Fruit fly (Drosophila melanogaster) Kc167 (cell line): Measurements from ENCODE around the gene CG13690.
"Not testable (repeated sequence)": the region's sequence is repeated elsewhere in the genome, so short reads cannot be mapped to it uniquely, and the experiment has no call there.

Experiments used
- Myc ChIP-seq: fragments of >200 bp; optimal IDR thresholded peaks from 2 replicates; lab custom pipeline; 2017; ENCODE audit warnings: missing external identifiers
- Sin3A ChIP-seq: fragments of >200 bp; optimal IDR thresholded peaks from 2 replicates; lab custom pipeline; 2018; ENCODE audit warnings: missing external identifiers
- h ChIP-seq: fragments of >200 bp; optimal IDR thresholded peaks from 3 replicates; lab custom pipeline; 2018; ENCODE audit warnings: missing external identifiers
- insv ChIP-seq: fragments of >200 bp; optimal IDR thresholded peaks from 3 replicates; lab custom pipeline; 2018; ENCODE audit warnings: missing external identifiers
- psq ChIP-seq: fragments of >200 bp; optimal IDR thresholded peaks from 2 replicates; lab custom pipeline; 2017; ENCODE audit warnings: missing external identifiers
- ttk ChIP-seq: sonication (Bioruptor generic); optimal IDR thresholded peaks from 2 replicates; lab custom pipeline; 2017; ENCODE audit warnings: missing external identifiers

The CG13690 gene

DNA sequence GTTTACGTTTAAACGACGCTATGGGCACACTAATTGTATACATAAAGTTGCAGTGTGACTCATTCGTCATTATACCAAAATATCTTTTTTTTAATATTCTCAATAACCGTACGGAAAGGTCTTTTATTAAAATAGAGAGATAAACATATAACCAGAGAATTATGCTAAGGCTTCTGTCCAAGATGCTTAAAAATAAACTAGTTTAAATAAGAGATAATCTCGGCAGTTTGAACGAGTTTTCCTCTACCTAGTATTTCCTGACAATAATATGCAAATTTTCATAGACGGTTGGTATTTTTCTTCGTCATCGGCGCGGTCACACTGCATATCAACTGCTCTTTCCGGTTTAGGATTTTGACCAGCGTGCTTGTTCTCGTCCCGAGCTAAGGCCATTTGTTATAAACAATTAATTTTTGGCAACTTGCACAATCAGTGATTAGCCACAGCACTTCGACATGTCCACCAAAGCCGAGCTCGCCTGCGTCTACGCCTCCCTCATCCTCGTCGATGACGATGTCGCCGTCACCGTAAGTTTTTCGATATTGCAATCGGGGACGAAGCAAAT is at the start of gene CG13690, which contains the start of gene RpLP1:
CG13690 (minus strand) TSS at position 33 of the 565 bp plus-strand sequence.
RpLP1 (plus strand) TSS at position 333 of the 565 bp plus-strand sequence.
- TF ChIP-seq Myc (lab: Kevin White, UChicago), result no peak
- no peak for TF ChIP-seq psq (lab: Kevin White, UChicago)
- no peak for TF ChIP-seq h (lab: Kevin White, UChicago)
- no peak for TF ChIP-seq Sin3A (lab: Kevin White, UChicago)
- TF ChIP-seq insv (lab: Kevin White, UChicago), result no peak
- no peak for TF ChIP-seq ttk

- TF ChIP-seq Sin3A (lab: Kevin White, UChicago), result no peak
- no peak for TF ChIP-seq h (lab: Kevin White, UChicago)
- TF ChIP-seq Myc (lab: Kevin White, UChicago), result no peak
- TF ChIP-seq psq (lab: Kevin White, UChicago), result no peak
- TF ChIP-seq ttk, result no peak
- TF ChIP-seq insv (lab: Kevin White, UChicago), result no peak
Observed at dm6 chr2L:468745-469358, 49.4 kb upstream of the CG13690 start.

DNA sequence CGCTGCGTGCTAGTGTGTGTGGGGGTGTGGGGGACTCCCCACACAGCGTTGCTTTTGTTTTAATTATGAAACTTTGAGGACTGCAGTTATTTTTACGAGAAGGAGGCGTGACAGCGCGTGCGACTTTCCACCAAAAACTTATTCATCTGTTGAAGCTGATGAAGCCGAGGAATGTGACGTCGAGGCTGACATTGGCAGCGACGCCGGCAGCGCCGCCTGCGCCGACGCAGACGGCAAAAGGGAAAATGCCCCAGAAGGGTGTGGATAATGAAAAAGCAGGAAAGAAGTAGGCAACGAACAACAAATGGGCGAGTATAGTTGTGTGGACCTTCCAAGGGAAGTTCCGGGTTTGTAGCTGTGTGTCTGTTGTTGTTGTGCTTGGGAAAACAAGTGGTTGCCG is 48.2 kb upstream of the CG13690 start:
- TF ChIP-seq psq (lab: Kevin White, UChicago), result no peak
- no peak for TF ChIP-seq ttk
- TF ChIP-seq h (lab: Kevin White, UChicago), result no peak
- no peak for TF ChIP-seq Myc (lab: Kevin White, UChicago)
- TF ChIP-seq insv (lab: Kevin White, UChicago), result no peak
- no peak for TF ChIP-seq Sin3A (lab: Kevin White, UChicago)

DNA sequence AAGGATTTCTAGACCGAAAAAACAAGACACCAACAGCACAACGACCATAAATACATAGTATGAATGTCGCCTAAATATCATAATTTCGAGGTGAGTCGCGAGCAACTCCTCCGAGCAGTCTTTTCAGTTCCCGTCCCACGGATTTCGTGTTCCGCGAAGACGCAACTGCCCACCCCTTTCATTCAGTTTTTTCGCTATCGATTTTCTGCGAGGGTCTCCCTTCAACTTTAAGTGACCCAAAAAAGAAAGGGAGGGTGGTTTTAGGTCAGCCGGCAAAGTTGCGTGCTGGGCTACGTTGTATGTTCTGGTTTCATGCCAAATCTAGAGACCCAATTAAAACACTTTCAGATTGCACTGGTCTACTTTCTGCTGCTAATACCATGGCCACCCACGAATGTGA is 36.3 kb upstream of the CG13690 start:
- TF ChIP-seq h (lab: Kevin White, UChicago) (no peak), Sin3A (lab: Kevin White, UChicago) (no peak), insv (lab: Kevin White, UChicago) (no peak), ttk (no peak), Myc (lab: Kevin White, UChicago) (no peak), psq (lab: Kevin White, UChicago) (no peak)

DNA sequence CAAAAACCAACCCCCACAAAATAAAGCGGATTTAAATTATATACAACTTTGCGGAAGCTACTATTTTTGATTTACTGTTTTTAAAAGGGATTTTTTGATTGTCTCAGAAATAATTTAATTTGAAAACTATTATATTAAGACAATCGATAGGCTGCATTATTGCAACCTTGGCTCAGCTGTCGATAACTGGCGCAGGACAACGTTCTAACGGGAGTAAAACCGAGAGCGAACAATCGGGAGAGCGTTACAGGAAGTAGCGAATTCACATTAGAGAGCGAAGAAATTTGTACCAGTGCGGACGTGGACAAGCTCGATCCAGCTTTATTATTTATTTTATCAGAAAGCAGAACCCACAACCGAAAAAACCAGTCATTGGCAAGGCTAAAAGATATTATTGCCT is 35.8 kb upstream of the CG13690 start, which contains the start of gene CG4133:
CG4133 (plus strand) TSS at position 258 of the 400 bp plus-strand sequence.
- not testable (repeated sequence) for TF ChIP-seq ttk; insv (lab: Kevin White, UChicago); psq (lab: Kevin White, UChicago)

DNA sequence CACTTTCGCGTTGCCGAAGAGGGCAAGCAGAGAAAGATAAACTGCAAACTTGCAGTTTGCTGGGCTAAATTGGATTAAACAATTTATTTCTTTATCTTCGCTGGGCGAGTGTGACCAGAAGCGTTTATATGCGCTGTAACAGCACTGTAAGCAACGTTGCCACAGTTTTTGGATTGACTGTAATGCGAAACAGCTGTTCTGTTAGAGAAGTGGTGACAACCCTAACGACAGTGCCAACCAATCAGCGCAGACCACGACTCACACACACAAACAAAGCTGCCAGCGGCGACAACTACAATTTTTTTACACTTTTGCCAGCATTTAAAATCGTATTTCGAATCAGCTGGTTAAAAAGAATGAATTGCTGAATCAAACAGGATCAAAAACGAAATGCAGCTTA is 33.4 kb upstream of the CG13690 start, which contains the start of the genes crq and shv:
crq (minus strand) TSS at position 153 of the 400 bp plus-strand sequence.
shv (plus strand) TSS at position 237 of the 400 bp plus-strand sequence.
- TF ChIP-seq h (lab: Kevin White, UChicago), result no peak
- TF ChIP-seq psq (lab: Kevin White, UChicago), result no peak
- TF ChIP-seq ttk, result no peak
- no peak for TF ChIP-seq Myc (lab: Kevin White, UChicago)
- no peak for TF ChIP-seq Sin3A (lab: Kevin White, UChicago)

- no peak for TF ChIP-seq insv (lab: Kevin White, UChicago)
- TF ChIP-seq ttk, result no peak
- no peak for TF ChIP-seq Myc (lab: Kevin White, UChicago)
- TF ChIP-seq psq (lab: Kevin White, UChicago), result no peak
- TF ChIP-seq Sin3A (lab: Kevin White, UChicago), result no peak
- TF ChIP-seq h (lab: Kevin White, UChicago), result no peak
Observed at dm6 chr2L:451705-452472, 32.4 kb upstream of the CG13690 start.

DNA sequence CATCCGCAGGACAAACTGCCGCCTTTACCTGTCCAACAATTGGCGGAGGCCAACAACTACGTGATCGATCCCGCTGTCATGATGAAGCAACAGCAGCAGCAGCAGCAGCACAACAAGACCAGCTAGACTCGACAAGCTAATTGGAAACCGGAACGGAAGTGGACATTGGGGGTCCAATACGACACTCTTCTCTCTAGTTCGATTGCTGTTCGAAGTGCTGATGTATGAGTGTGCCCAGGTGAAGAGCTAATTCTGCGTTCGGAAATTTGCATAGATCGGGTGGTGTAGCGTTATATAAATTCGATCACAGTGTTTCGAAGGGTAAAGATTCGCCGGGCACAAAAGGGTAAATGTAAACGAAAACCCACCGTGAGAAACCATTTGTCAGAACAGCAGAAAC is 27.7 kb upstream of the CG13690 start:
- TF ChIP-seq ttk, result no peak
- TF ChIP-seq psq (lab: Kevin White, UChicago), result no peak
- TF ChIP-seq insv (lab: Kevin White, UChicago), result no peak
- TF ChIP-seq Myc (lab: Kevin White, UChicago), result no peak
- TF ChIP-seq h (lab: Kevin White, UChicago), result no peak
- TF ChIP-seq Sin3A (lab: Kevin White, UChicago), result no peak

DNA sequence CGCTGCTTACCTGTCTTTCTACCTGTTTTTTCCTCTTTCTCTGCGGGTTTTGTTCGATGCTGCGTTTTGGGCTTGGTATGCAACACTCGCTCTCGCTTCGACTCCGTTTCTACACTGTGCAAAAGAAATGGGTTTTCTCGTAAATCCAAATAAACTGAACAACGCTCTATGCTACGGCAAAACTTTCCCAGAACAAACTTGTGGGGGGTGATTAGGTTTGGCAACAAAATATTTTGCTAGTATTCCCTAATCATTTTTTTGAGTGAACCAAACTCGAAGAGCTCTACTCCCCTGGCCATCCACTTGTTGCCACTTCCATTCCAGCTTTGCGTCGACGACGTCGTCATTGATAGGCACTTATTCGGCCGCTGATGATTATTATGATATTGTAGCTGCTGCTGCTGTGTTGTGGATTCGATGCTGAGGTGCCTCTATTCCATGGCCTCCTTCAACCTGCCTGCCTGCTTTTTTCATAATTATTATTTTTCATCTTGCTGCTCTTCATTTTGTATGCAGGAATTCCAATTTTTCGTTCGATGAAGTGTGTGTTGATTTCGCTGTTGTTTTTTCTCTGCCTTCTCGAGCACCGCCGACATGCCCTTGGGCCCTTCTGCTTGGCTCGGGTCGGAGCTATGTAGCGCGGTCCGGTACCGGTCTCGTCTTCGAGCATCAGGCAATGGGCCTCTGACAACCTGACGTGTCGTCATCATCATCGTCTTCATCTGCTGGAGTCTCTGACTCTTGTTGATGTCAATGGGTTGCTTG is 22.7 kb upstream of the CG13690 start:
- TF ChIP-seq insv (lab: Kevin White, UChicago), result no peak
- TF ChIP-seq Myc (lab: Kevin White, UChicago), result no peak

DNA sequence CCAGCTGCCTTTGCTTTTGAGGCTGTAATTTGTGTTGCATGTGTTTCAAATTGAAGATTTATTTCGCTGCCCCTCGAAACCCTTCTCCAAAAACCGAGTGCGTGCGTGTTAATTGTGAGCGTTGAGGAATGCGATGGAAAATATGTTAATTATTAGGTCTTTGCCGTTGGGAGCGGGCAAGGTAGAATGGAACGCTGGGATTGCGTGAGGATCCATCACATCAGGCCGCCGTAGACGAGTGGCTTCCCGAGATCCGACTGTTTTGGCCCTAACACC is 21.9 kb upstream of the CG13690 start:
- TF ChIP-seq ttk, result no peak
- no peak for TF ChIP-seq h (lab: Kevin White, UChicago)
- TF ChIP-seq insv (lab: Kevin White, UChicago), result no peak
- TF ChIP-seq Myc (lab: Kevin White, UChicago), result no peak
- no peak for TF ChIP-seq Sin3A (lab: Kevin White, UChicago)
- no peak for TF ChIP-seq psq (lab: Kevin White, UChicago)
